Fruit fly (Drosophila melanogaster) whole organism, prepupa: ENCODE data around the gene CG43915.

ENCODE experiments used
- CG34406 ChIP-seq: fragments of 200-800 bp; sonication (Bioruptor generic); optimal IDR thresholded peaks from 3 replicates; lab custom pipeline; 2016; ENCODE audit warnings: missing biosample characterization, missing genetic modification characterization
- CG7368 ChIP-seq: fragments of 200-800 bp; sonication (Bioruptor generic); optimal IDR thresholded peaks from 3 replicates; lab custom pipeline; 2016; ENCODE audit warnings: missing biosample characterization, missing genetic modification characterization
- CG8119 ChIP-seq: fragments of 200-800 bp; sonication (Bioruptor generic); IDR thresholded peaks from 3 replicates; pipeline ENCODE4 v1.3.6; 2022; ENCODE audit warnings: missing biosample characterization, missing genetic modification characterization
- Met ChIP-seq: fragments of 200-800 bp; sonication (Bioruptor generic); optimal IDR thresholded peaks from 3 replicates; lab custom pipeline; 2016; ENCODE audit warnings: missing biosample characterization, missing genetic modification characterization
- Smox ChIP-seq: fragments of 200-800 bp; sonication (Bioruptor generic); optimal IDR thresholded peaks from 3 replicates; lab custom pipeline; 2016; ENCODE audit warnings: missing biosample characterization, missing genetic modification characterization
- Sox102F ChIP-seq: fragments of 200-800 bp; sonication (Bioruptor generic); optimal IDR thresholded peaks from 2 replicates; lab custom pipeline; 2016; ENCODE audit warnings: missing biosample characterization, mild to moderate bottlenecking, missing genetic modification characterization
- dsx ChIP-seq: fragments of 200-800 bp; optimal IDR thresholded peaks from 3 replicates; lab custom pipeline; 2019; ENCODE audit warnings: missing biosample characterization, mild to moderate bottlenecking, missing genetic modification characterization, moderate library complexity; ENCODE audit not compliant: poor library complexity, severe bottlenecking
- fd59A ChIP-seq: fragments of 200-800 bp; sonication (Bioruptor generic); optimal IDR thresholded peaks from 2 replicates; lab custom pipeline; 2017; ENCODE audit warnings: missing biosample characterization, mild to moderate bottlenecking, missing genetic modification characterization, missing genetic modification reagents

DNA sequence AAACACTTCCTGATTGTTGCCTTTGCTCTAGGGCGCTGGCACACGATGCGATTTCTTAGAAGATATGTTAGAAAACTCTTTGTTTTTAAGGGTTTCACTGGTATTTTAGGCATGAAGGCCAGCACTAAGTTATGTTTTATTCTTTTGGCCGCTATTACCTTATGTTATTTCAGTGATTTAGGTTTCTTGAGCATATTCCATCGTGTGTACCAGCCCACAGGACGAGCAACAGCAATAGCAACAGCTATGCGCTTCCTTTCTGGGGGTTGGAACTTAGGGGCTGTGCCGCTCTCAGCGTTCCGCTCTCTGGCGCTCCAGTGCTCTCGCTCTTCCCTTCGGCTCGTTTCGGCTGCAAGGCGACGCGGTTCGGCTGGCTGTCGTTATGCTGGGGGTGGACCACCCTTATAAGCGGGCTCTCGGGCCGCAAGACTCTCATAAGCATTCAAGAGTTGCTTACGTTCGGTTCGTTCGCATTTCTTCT lies 10.8 kb downstream of the CG43915 start, which contains the start of gene scrt:
- no peak for TF ChIP-seq CG8119 (GFP tag; lab: Robert Waterston, UW)
- TF ChIP-seq Met (GFP tag; lab: Kevin White, UChicago) = no peak
- TF ChIP-seq CG34406 (GFP tag; lab: Kevin White, UChicago) = no peak
- TF ChIP-seq fd59A = no peak
- TF ChIP-seq dsx = no peak
- no peak for TF ChIP-seq Smox (GFP tag; lab: Kevin White, UChicago)
- TF ChIP-seq CG7368 (GFP tag; lab: Kevin White, UChicago) = no peak
- no peak for TF ChIP-seq Sox102F
